Worm (Caenorhabditis elegans) whole organism, L3 larva: Measurements from ENCODE around the gene chil-13.

Source experiments
- aly-2 ChIP-seq: fragments of 150-350 bp; optimal IDR thresholded peaks from 2 replicates; lab custom pipeline; 2014; ENCODE audit warnings: missing biosample characterization, missing genetic modification characterization
- fkh-10 ChIP-seq: sonication (generic microtip); optimal IDR thresholded peaks from 2 replicates; lab custom pipeline; 2017; ENCODE audit warnings: missing biosample characterization, missing genetic modification reagents, missing genetic modification characterization
- nhr-237 ChIP-seq: fragments of 150-350 bp; optimal IDR thresholded peaks from 2 replicates; lab custom pipeline; 2014; ENCODE audit warnings: missing biosample characterization, missing genetic modification characterization
- nhr-67 ChIP-seq: fragments of 150-350 bp; optimal IDR thresholded peaks from 2 replicates; lab custom pipeline; 2014; ENCODE audit warnings: missing biosample characterization, missing genetic modification characterization
- nhr-76 ChIP-seq: fragments of 150-350 bp; sonication (generic microtip); optimal IDR thresholded peaks from 5 replicates; lab custom pipeline; 2014; ENCODE audit warnings: missing biosample characterization, missing genetic modification characterization
- pqm-1 ChIP-seq: fragments of 150-350 bp; optimal IDR thresholded peaks from 2 replicates; lab custom pipeline; 2017; ENCODE audit warnings: missing biosample characterization, missing genetic modification characterization, inconsistent platforms
- zag-1 ChIP-seq: fragments of 150-350 bp; optimal IDR thresholded peaks from 2 replicates; lab custom pipeline; 2014; ENCODE audit warnings: missing biosample characterization, missing genetic modification characterization
- ztf-11 ChIP-seq: fragments of 150-350 bp; optimal IDR thresholded peaks from 2 replicates; lab custom pipeline; 2014; ENCODE audit warnings: missing biosample characterization, missing genetic modification characterization

- TF ChIP-seq nhr-67 (tag; lab: Kevin White, UChicago): no peak
- no peak for TF ChIP-seq nhr-76 (tag; lab: Kevin White, UChicago)
- TF ChIP-seq zag-1 (tag; lab: Kevin White, UChicago): no peak
- TF ChIP-seq aly-2: no peak
- TF ChIP-seq ztf-11 (tag; lab: Kevin White, UChicago): no peak
- TF ChIP-seq fkh-10 (GFP tag; lab: Kevin White, UChicago): no peak
- no peak for TF ChIP-seq nhr-237
- TF ChIP-seq pqm-1 (tag; lab: Kevin White, UChicago): no peak
These were observed at the start of gene chil-13 for ce11 chrII:9438227-9438626.
